Worm (Caenorhabditis elegans) whole organism, L4 larva: Measurements from ENCODE around the gene scl-1.

Experiments used
- D1046.2 ChIP-seq: fragments of 200-800 bp; sonication (Bioruptor generic); IDR thresholded peaks from 2 replicates; pipeline ENCODE4 v1.3.6; 2022; ENCODE audit warnings: missing genetic modification characterization, missing compliant biosample characterization
- F10B5.3 ChIP-seq: sonication (generic microtip); optimal IDR thresholded peaks from 2 replicates; lab custom pipeline; 2016; ENCODE audit warnings: mild to moderate bottlenecking, missing genetic modification characterization, missing compliant biosample characterization
- F26F4.8 ChIP-seq: fragments of 200-800 bp; sonication (Bioruptor generic); conservative IDR thresholded peaks from 2 replicates; pipeline ENCODE4 v1.3.6; 2022; ENCODE audit warnings: missing genetic modification characterization, missing compliant biosample characterization
- F37D6.2 ChIP-seq: sonication (generic microtip); optimal IDR thresholded peaks from 2 replicates; lab custom pipeline; 2016; ENCODE audit warnings: mild to moderate bottlenecking, missing genetic modification characterization, missing compliant biosample characterization
- F44E2.7 ChIP-seq: fragments of 200-800 bp; sonication (Bioruptor generic); IDR thresholded peaks from 2 replicates; pipeline ENCODE4 v2.1.2; 2022; ENCODE audit warnings: missing genetic modification characterization, missing compliant biosample characterization
- T20F7.1 ChIP-seq: fragments of 200-800 bp; sonication (Bioruptor generic); optimal IDR thresholded peaks from 2 replicates; lab custom pipeline; 2018; ENCODE audit warnings: mild to moderate bottlenecking, missing genetic modification characterization, missing compliant biosample characterization
- Y48G9A.11 ChIP-seq: fragments of 200-800 bp; sonication (Bioruptor generic); IDR thresholded peaks from 2 replicates; pipeline ENCODE4 v1.3.6; 2022; ENCODE audit warnings: missing genetic modification reagents, missing genetic modification characterization, missing compliant biosample characterization
- Y75B8A.6 ChIP-seq: fragments of 200-800 bp; sonication (Bioruptor generic); IDR thresholded peaks from 2 replicates; pipeline ENCODE4 v1.3.6; 2022; ENCODE audit warnings: missing genetic modification reagents, missing genetic modification characterization, missing compliant biosample characterization
- ZK337.2 ChIP-seq: fragments of 200-800 bp; sonication (Bioruptor generic); IDR thresholded peaks from 2 replicates; pipeline ENCODE4 v1.3.6; 2022; ENCODE audit warnings: missing genetic modification reagents, missing genetic modification characterization, missing compliant biosample characterization
- ceh-20 ChIP-seq: fragments of 200-800 bp; sonication (Bioruptor generic); IDR thresholded peaks from 2 replicates; pipeline ENCODE4 v1.3.6; 2022; ENCODE audit warnings: missing genetic modification reagents, missing genetic modification characterization, missing compliant biosample characterization
- ceh-28 ChIP-seq: fragments of 150-350 bp; optimal IDR thresholded peaks from 2 replicates; lab custom pipeline; 2014; ENCODE audit warnings: missing biosample characterization, missing genetic modification reagents, missing genetic modification characterization
- ceh-32 ChIP-seq: sonication (generic microtip); optimal IDR thresholded peaks from 2 replicates; lab custom pipeline; 2016; ENCODE audit warnings: mild to moderate bottlenecking, missing genetic modification characterization, missing compliant biosample characterization; ENCODE audit not compliant: poor library complexity
- ceh-82 ChIP-seq: sonication (generic microtip); optimal IDR thresholded peaks from 2 replicates; lab custom pipeline; 2017; ENCODE audit warnings: missing biosample characterization, missing genetic modification characterization
- daf-16 ChIP-seq, 3 experiments: sonication (generic microtip); optimal IDR thresholded peaks; 2 replicates each; lab custom pipeline; 2016 to 2017; ENCODE audit warnings: missing genetic modification characterization in 3 of 3, missing genetic modification reagents in 3 of 3, mild to moderate bottlenecking in 2 of 3, missing compliant biosample characterization in 2 of 3, missing biosample characterization in 1 of 3, moderate library complexity in 1 of 3
- daf-8 ChIP-seq: fragments of 200-800 bp; sonication (Bioruptor generic); IDR thresholded peaks from 2 replicates; pipeline ENCODE4 v1.3.6; 2022; ENCODE audit warnings: missing genetic modification characterization, missing compliant biosample characterization
- dmd-6 ChIP-seq: fragments of 200-800 bp; sonication (Bioruptor generic); IDR thresholded peaks from 2 replicates; pipeline ENCODE4 v1.3.6; 2022; ENCODE audit warnings: missing genetic modification reagents, missing genetic modification characterization, missing compliant biosample characterization
- dmd-8 ChIP-seq: fragments of 200-800 bp; sonication (Bioruptor generic); IDR thresholded peaks from 2 replicates; pipeline ENCODE4 v1.3.6; 2022; ENCODE audit warnings: missing genetic modification characterization, missing compliant biosample characterization
- duxl-1 ChIP-seq: sonication (generic microtip); optimal IDR thresholded peaks from 2 replicates; lab custom pipeline; 2016; ENCODE audit warnings: mild to moderate bottlenecking, missing genetic modification characterization, moderate library complexity, missing compliant biosample characterization; ENCODE audit not compliant: poor library complexity
- dve-1 ChIP-seq: sonication (generic microtip); optimal IDR thresholded peaks from 2 replicates; lab custom pipeline; 2017; ENCODE audit warnings: antibody characterized with exemption, mild to moderate bottlenecking, missing genetic modification characterization, missing compliant biosample characterization; ENCODE audit not compliant: insufficient read depth
- fkh-10 ChIP-seq: fragments of 150-350 bp; optimal IDR thresholded peaks from 2 replicates; lab custom pipeline; 2014; ENCODE audit warnings: missing biosample characterization, missing genetic modification reagents, missing genetic modification characterization
- gei-8 ChIP-seq: fragments of 200-800 bp; sonication (Bioruptor generic); optimal IDR thresholded peaks from 2 replicates; lab custom pipeline; 2018; ENCODE audit warnings: mild to moderate bottlenecking, missing genetic modification characterization, missing compliant biosample characterization
- hlh-30 ChIP-seq: sonication (generic microtip); optimal IDR thresholded peaks from 2 replicates; lab custom pipeline; 2017; ENCODE audit warnings: antibody characterized with exemption, mild to moderate bottlenecking, missing genetic modification characterization, missing compliant biosample characterization; ENCODE audit not compliant: insufficient read depth
- lim-7 ChIP-seq: fragments of 200-800 bp; sonication (Bioruptor generic); IDR thresholded peaks from 2 replicates; pipeline ENCODE4 v1.3.6; 2022; ENCODE audit warnings: missing genetic modification characterization, missing compliant biosample characterization
- lin-1 ChIP-seq: fragments of 200-800 bp; sonication (Bioruptor generic); IDR thresholded peaks from 2 replicates; pipeline ENCODE4 v1.3.6; 2022; ENCODE audit warnings: missing genetic modification reagents, missing genetic modification characterization, missing compliant biosample characterization
- lin-15B ChIP-seq: fragments of 150-350 bp; sonication (generic microtip); optimal IDR thresholded peaks from 3 replicates; lab custom pipeline; 2014; ENCODE audit warnings: missing biosample characterization, missing genetic modification characterization
- lin-29 ChIP-seq: fragments of 200-800 bp; sonication (Bioruptor generic); IDR thresholded peaks from 2 replicates; pipeline ENCODE4 v1.3.6; 2022; ENCODE audit warnings: missing genetic modification reagents, missing genetic modification characterization, missing compliant biosample characterization
- lin-38 ChIP-seq: fragments of 200-800 bp; sonication (Bioruptor generic); IDR thresholded peaks from 2 replicates; pipeline ENCODE4 v1.3.6; 2022; ENCODE audit warnings: missing genetic modification reagents, missing genetic modification characterization, missing compliant biosample characterization
- lin-39 ChIP-seq: fragments of 150-350 bp; optimal IDR thresholded peaks from 2 replicates; lab custom pipeline; 2014; ENCODE audit warnings: missing biosample characterization, missing genetic modification reagents, missing genetic modification characterization
- mdt-29 ChIP-seq: fragments of 200-800 bp; sonication (Bioruptor generic); IDR thresholded peaks from 2 replicates; pipeline ENCODE4 v1.3.6; 2022; ENCODE audit warnings: missing genetic modification reagents, missing genetic modification characterization, missing compliant biosample characterization
- mxl-3 ChIP-seq: fragments of 200-800 bp; sonication (Bioruptor generic); optimal IDR thresholded peaks from 2 replicates; lab custom pipeline; 2018; ENCODE audit warnings: mild to moderate bottlenecking, missing genetic modification characterization, missing compliant biosample characterization
- nhr-111 ChIP-seq: fragments of 200-800 bp; sonication (Bioruptor generic); optimal IDR thresholded peaks from 2 replicates; lab custom pipeline; 2018; ENCODE audit warnings: mild to moderate bottlenecking, missing genetic modification characterization, missing compliant biosample characterization
- nhr-41 ChIP-seq: fragments of 200-800 bp; sonication (Bioruptor generic); IDR thresholded peaks from 2 replicates; pipeline ENCODE4 v1.3.6; 2022; ENCODE audit warnings: missing genetic modification reagents, missing genetic modification characterization, missing compliant biosample characterization
- nhr-76 ChIP-seq: fragments of 150-350 bp; optimal IDR thresholded peaks from 2 replicates; lab custom pipeline; 2014; ENCODE audit warnings: missing biosample characterization, missing genetic modification characterization
- pha-4 ChIP-seq, 2 experiments: fragments of 150-350 bp in 1 of 2; fragments of 200-800 bp in 1 of 2; sonication (Bioruptor generic) in 1 of 2; IDR thresholded peaks in 1 of 2; optimal IDR thresholded peaks in 1 of 2; 2 replicates each; pipeline versions ENCODE4 v1.3.6 to Lab custom; 2014 to 2022; ENCODE audit warnings: missing genetic modification characterization in 2 of 2, missing genetic modification reagents in 2 of 2, missing biosample characterization in 1 of 2, missing compliant biosample characterization in 1 of 2
- pqm-1 ChIP-seq: sonication (generic microtip); optimal IDR thresholded peaks from 2 replicates; lab custom pipeline; 2017; ENCODE audit warnings: missing biosample characterization, missing genetic modification characterization
- rbr-2 ChIP-seq: sonication (generic microtip); optimal IDR thresholded peaks from 2 replicates; lab custom pipeline; 2016; ENCODE audit warnings: missing genotype, missing genetic modification characterization, missing compliant biosample characterization
- sdz-12 ChIP-seq: fragments of 200-800 bp; sonication (Bioruptor generic); optimal IDR thresholded peaks from 2 replicates; lab custom pipeline; 2018; ENCODE audit warnings: mild to moderate bottlenecking, missing genetic modification characterization, missing compliant biosample characterization
- set-16 ChIP-seq: fragments of 200-800 bp; sonication (Bioruptor generic); IDR thresholded peaks from 2 replicates; pipeline ENCODE4 v1.3.6; 2022; ENCODE audit warnings: missing genetic modification reagents, missing genetic modification characterization, missing compliant biosample characterization
- snpc-1.2 ChIP-seq: fragments of 200-800 bp; sonication (Bioruptor generic); IDR thresholded peaks from 2 replicates; pipeline ENCODE4 v1.3.6; 2022; ENCODE audit warnings: missing genetic modification reagents, missing genetic modification characterization, missing compliant biosample characterization
- snpc-4 ChIP-seq: fragments of 150-350 bp; optimal IDR thresholded peaks from 2 replicates; lab custom pipeline; 2014; ENCODE audit warnings: missing biosample characterization, missing genetic modification characterization
- tra-1 ChIP-seq: fragments of 200-800 bp; sonication (Bioruptor generic); IDR thresholded peaks from 2 replicates; pipeline ENCODE4 v1.3.6; 2022; ENCODE audit warnings: missing genetic modification reagents, missing genetic modification characterization, missing compliant biosample characterization
- unc-62 ChIP-seq, 3 experiments: fragments of 150-350 bp in 1 of 3; sonication (generic microtip); optimal IDR thresholded peaks in 2 of 3; peaks in 1 of 3; 1 replicate in 1 of 3; 2 replicates in 2 of 3; lab custom pipeline; 2014 to 2017; ENCODE audit warnings: missing biosample characterization in 3 of 3, missing genetic modification characterization in 3 of 3, missing genetic modification reagents in 3 of 3, missing genotype in 1 of 3
- zip-11 ChIP-seq: fragments of 200-800 bp; sonication (Bioruptor generic); IDR thresholded peaks from 2 replicates; pipeline ENCODE4 v1.3.6; 2022; ENCODE audit warnings: missing genetic modification characterization, missing compliant biosample characterization
- ztf-11 ChIP-seq: fragments of 150-350 bp; optimal IDR thresholded peaks from 2 replicates; lab custom pipeline; 2014; ENCODE audit warnings: missing biosample characterization, missing genetic modification characterization

scl-1 gene

ce11 chrIV:13032153-13032552 is 24.0 kb upstream of the scl-1 start (continued):
- TF ChIP-seq mdt-29 (GFP tag; lab: Robert Waterston, UW) (no peak), mxl-3 (GFP tag; lab: Kevin White, UChicago) (no peak), nhr-76 (tag; lab: Kevin White, UChicago) (no peak), lin-39 (tag; lab: Kevin White, UChicago) (no peak), daf-16 (GFP tag; optimal IDR thresholded peaks at IDR 0.05; lab: Kevin White, UChicago) (no peak), daf-16 (tag; optimal IDR thresholded peaks at IDR 0.05; lab: Kevin White, UChicago) (peak; percentile 56), ceh-32 (no peak), T20F7.1 (GFP tag; lab: Kevin White, UChicago) (no peak), F26F4.8 (GFP tag; lab: Robert Waterston, UW) (no peak), Y75B8A.6 (GFP tag; lab: Robert Waterston, UW) (no peak), rbr-2 (tag; lab: Kevin White, UChicago) (no peak), F37D6.2 (tag; lab: Kevin White, UChicago) (no peak), lin-38 (GFP tag; lab: Robert Waterston, UW) (no peak), hlh-30 (tag; lab: Kevin White, UChicago) (peak; percentile 48), ZK337.2 (GFP tag; lab: Robert Waterston, UW) (no peak), unc-62 (GFP tag; optimal IDR thresholded peaks at IDR 0.05 in 1 of 2; lab: Kevin White, UChicago) (peak in 1 of 2 experiments; percentile 10), unc-62 (tag; optimal IDR thresholded peaks at IDR 0.05; lab: Kevin White, UChicago) (no peak), snpc-4 (tag; lab: Kevin White, UChicago) (no peak), F10B5.3 (tag; lab: Kevin White, UChicago) (no peak), dmd-6 (GFP tag; lab: Robert Waterston, UW) (no peak), duxl-1 (tag; lab: Kevin White, UChicago) (no peak)

- TF ChIP-seq set-16 (GFP tag; lab: Robert Waterston, UW) (peak; percentile 52), lin-29 (GFP tag; lab: Robert Waterston, UW) (no peak), sdz-12 (GFP tag; lab: Kevin White, UChicago) (no peak), pqm-1 (tag; lab: Kevin White, UChicago) (no peak)
Measured at ce11 chrIV:13033516-13033915, 22.6 kb upstream of the scl-1 start.

- TF ChIP-seq daf-8 (GFP tag; lab: Robert Waterston, UW), result no peak
- no peak for TF ChIP-seq lim-7
- TF ChIP-seq pha-4 (GFP tag; IDR thresholded peaks at IDR 0.05; lab: Robert Waterston, UW), result no peak
- no peak for TF ChIP-seq pha-4 (tag; optimal IDR thresholded peaks at IDR 0.05; lab: Kevin White, UChicago)
- no peak for TF ChIP-seq lin-1
- TF ChIP-seq Y48G9A.11 (GFP tag; lab: Robert Waterston, UW), result no peak
- peak; percentile 40 for TF ChIP-seq nhr-111
- no peak for TF ChIP-seq snpc-1.2 (GFP tag; lab: Robert Waterston, UW)
- no peak for TF ChIP-seq dmd-6 (GFP tag; lab: Robert Waterston, UW)
- no peak for TF ChIP-seq lin-15B (tag; lab: Kevin White, UChicago)
- no peak for TF ChIP-seq daf-16 (GFP tag; optimal IDR thresholded peaks at IDR 0.05; lab: Kevin White, UChicago)
- TF ChIP-seq daf-16 (tag; optimal IDR thresholded peaks at IDR 0.05; lab: Kevin White, UChicago), result no peak
- no peak for TF ChIP-seq nhr-76 (tag; lab: Kevin White, UChicago)
- TF ChIP-seq fkh-10, result no peak
- TF ChIP-seq ceh-20 (GFP tag; lab: Robert Waterston, UW), result no peak
- peak; percentile 19; the same call in 1 of the 2 replicates for TF ChIP-seq dmd-8
- no peak for TF ChIP-seq ceh-82 (tag; lab: Kevin White, UChicago)
- no peak for TF ChIP-seq rbr-2 (tag; lab: Kevin White, UChicago)
- no peak for TF ChIP-seq zip-11 (GFP tag; lab: Robert Waterston, UW)
- no peak for TF ChIP-seq T20F7.1 (GFP tag; lab: Kevin White, UChicago)
- 0 out of 2 replicates have a peak, but pooled peaks have one; percentile 41 for TF ChIP-seq F44E2.7
- TF ChIP-seq unc-62 (GFP tag; optimal IDR thresholded peaks at IDR 0.05 in 1 of 2; lab: Kevin White, UChicago), result no peak
- no peak for TF ChIP-seq unc-62 (tag; optimal IDR thresholded peaks at IDR 0.05; lab: Kevin White, UChicago)
- TF ChIP-seq nhr-41 (GFP tag; lab: Robert Waterston, UW), result no peak
- no peak for TF ChIP-seq D1046.2 (GFP tag; lab: Robert Waterston, UW)
- no peak for TF ChIP-seq ceh-28 (tag; lab: Kevin White, UChicago)
- 0 out of 2 replicates have a peak, but pooled peaks have one; percentile 22 for TF ChIP-seq lin-38 (GFP tag; lab: Robert Waterston, UW)
- no peak for TF ChIP-seq gei-8 (GFP tag; lab: Kevin White, UChicago)
- no peak for TF ChIP-seq dve-1 (tag; lab: Kevin White, UChicago)
- TF ChIP-seq ztf-11 (tag; lab: Kevin White, UChicago), result no peak
- TF ChIP-seq tra-1, result no peak
Measured at ce11 chrIV:13035302-13035701, 20.8 kb upstream of the scl-1 start.
